ENCODE assay signal across 5 worm cellular contexts in genomic region chrIII:6419409-6419944, ce11.
A peak's percentile ranks its signal among the peaks of the same experiment; 100 is the strongest.
TF ChIP-seq lines count a peak whose summit lies in the region.

Gene atgl-1, minus strand, starts transcription at chrIII:6419459.

TF ChIP-seq in whole organism, L1 larva, 84 proteins besides CTCF, POLR2A, EP300 and RAD21:
- TF ChIP-seq blmp-1 (tag; optimal IDR thresholded peaks at IDR 0.05; lab: Kevin White, UChicago) = peak; percentile 46
- no peak for TF ChIP-seq snu-23 (GFP tag; optimal IDR thresholded peaks at IDR 0.05; lab: Kevin White, UChicago)
- peak; percentile 84 for TF ChIP-seq nhr-85 (tag; lab: Kevin White, UChicago)
- peak; percentile 62 for TF ChIP-seq lin-14 (GFP tag; optimal IDR thresholded peaks at IDR 0.05; lab: Kevin White, UChicago)
- peak; percentile 3 for TF ChIP-seq nhr-20 (tag; optimal IDR thresholded peaks at IDR 0.05; lab: Kevin White, UChicago)
- TF ChIP-seq ceh-90 (tag; optimal IDR thresholded peaks at IDR 0.05; lab: Kevin White, UChicago) = no peak
- TF ChIP-seq efl-1 (optimal IDR thresholded peaks at IDR 0.05; lab: Kevin White, UChicago) = no peak
- peak in 1 of 2 experiments; percentile 51 for TF ChIP-seq efl-1 (GFP tag; optimal IDR thresholded peaks at IDR 0.05 in 1 of 2; lab: Kevin White, UChicago)
- peak in 1 of 6 experiments; percentile 18 for TF ChIP-seq elt-3 (tag; optimal IDR thresholded peaks at IDR 0.05; lab: Kevin White, UChicago)
- peak; percentile 37 for TF ChIP-seq nhr-71 (tag; optimal IDR thresholded peaks at IDR 0.05; lab: Kevin White, UChicago)

TF ChIP-seq in whole organism, L2 larva, 48 proteins besides CTCF, POLR2A, EP300 and RAD21:
- TF ChIP-seq zag-1 (tag; optimal IDR thresholded peaks at IDR 0.05; lab: Kevin White, UChicago) (no peak), sma-9 (GFP tag; optimal IDR thresholded peaks at IDR 0.05; lab: Kevin White, UChicago) (no peak), sma-9 (tag; optimal IDR thresholded peaks at IDR 0.05; lab: Kevin White, UChicago) (no peak), nhr-21 (tag; optimal IDR thresholded peaks at IDR 0.05; lab: Kevin White, UChicago) (peak; percentile 11), R02D3.7 (tag; optimal IDR thresholded peaks at IDR 0.05; lab: Kevin White, UChicago) (no peak), sem-4 (tag; optimal IDR thresholded peaks at IDR 0.05; lab: Kevin White, UChicago) (no peak), lsy-2 (tag; optimal IDR thresholded peaks at IDR 0.05; lab: Kevin White, UChicago) (no peak), fos-1 (tag; optimal IDR thresholded peaks at IDR 0.05; lab: Kevin White, UChicago) (peak; percentile 17), mdl-1 (tag; optimal IDR thresholded peaks at IDR 0.05; lab: Kevin White, UChicago) (peak in 1 of 2 experiments; percentile 19), sma-3 (GFP tag; optimal IDR thresholded peaks at IDR 0.05; lab: Kevin White, UChicago) (no peak), blmp-1 (tag; optimal IDR thresholded peaks at IDR 0.05; lab: Kevin White, UChicago; ENCODE audit: insufficient read depth) (no peak), egl-27 (tag; optimal IDR thresholded peaks at IDR 0.05; lab: Kevin White, UChicago) (no peak), nhr-25 (tag; optimal IDR thresholded peaks at IDR 0.05; lab: Kevin White, UChicago) (peak; percentile 24), crh-2 (tag; optimal IDR thresholded peaks at IDR 0.05; lab: Kevin White, UChicago) (peak; percentile 4), ama-1 (optimal IDR thresholded peaks at IDR 0.05; lab: Kevin White, UChicago) (peak; percentile 48)
TF ChIP-seq in whole organism, L2 larva: peak in this region for 6.

TF ChIP-seq in whole organism, L3 larva, 47 proteins besides CTCF, POLR2A, EP300 and RAD21:
- peak; percentile 17 for TF ChIP-seq ama-1 (optimal IDR thresholded peaks at IDR 0.05; lab: Kevin White, UChicago)
- no peak for TF ChIP-seq ceh-16 (tag; optimal IDR thresholded peaks at IDR 0.05; lab: Kevin White, UChicago)
- TF ChIP-seq pqm-1 (tag; optimal IDR thresholded peaks at IDR 0.05; lab: Kevin White, UChicago) = no peak
- no peak for TF ChIP-seq ZK546.5 (tag; optimal IDR thresholded peaks at IDR 0.05; lab: Kevin White, UChicago)
- TF ChIP-seq nhr-25 (tag; optimal IDR thresholded peaks at IDR 0.05; lab: Kevin White, UChicago) = peak; percentile 24

TF ChIP-seq in whole organism, L4 larva, 104 proteins besides CTCF, POLR2A, EP300 and RAD21 (continues in another document):
- TF ChIP-seq nhr-11 (tag; optimal IDR thresholded peaks at IDR 0.05; lab: Kevin White, UChicago) (no peak), dmd-8 (GFP tag; IDR thresholded peaks at IDR 0.05; lab: Robert Waterston, UW) (no peak), R02D3.7 (tag; optimal IDR thresholded peaks at IDR 0.05; lab: Kevin White, UChicago) (no peak), snpc-1.2 (GFP tag; IDR thresholded peaks at IDR 0.05; lab: Robert Waterston, UW) (no peak), dmd-6 (GFP tag; IDR thresholded peaks at IDR 0.05; lab: Robert Waterston, UW) (peak; percentile 32; the same call in 1 of the 2 replicates), mdl-1 (tag; optimal IDR thresholded peaks at IDR 0.05; lab: Kevin White, UChicago) (peak in 1 of 2 experiments; percentile 38), zip-2 (tag; optimal IDR thresholded peaks at IDR 0.05; lab: Kevin White, UChicago) (no peak), unc-39 (tag; optimal IDR thresholded peaks at IDR 0.05; lab: Kevin White, UChicago) (no peak), vab-7 (GFP tag; IDR thresholded peaks at IDR 0.05; lab: Robert Waterston, UW) (no peak), lin-38 (GFP tag; IDR thresholded peaks at IDR 0.05; lab: Robert Waterston, UW) (no peak), dpl-1 (GFP tag; optimal IDR thresholded peaks at IDR 0.05; lab: Kevin White, UChicago) (no peak), F37D6.2 (tag; optimal IDR thresholded peaks at IDR 0.05; lab: Kevin White, UChicago) (no peak), lin-1 (GFP tag; IDR thresholded peaks at IDR 0.05; lab: Robert Waterston, UW) (no peak), hlh-30 (tag; optimal IDR thresholded peaks at IDR 0.05; lab: Kevin White, UChicago; ENCODE audit: insufficient read depth) (peak; percentile 43), unc-62 (GFP tag; optimal IDR thresholded peaks at IDR 0.05 in 1 of 2; lab: Kevin White, UChicago) (no peak), unc-62 (tag; optimal IDR thresholded peaks at IDR 0.05; lab: Kevin White, UChicago) (no peak), Y75B8A.6 (GFP tag; IDR thresholded peaks at IDR 0.05; lab: Robert Waterston, UW) (no peak), gei-8 (GFP tag; optimal IDR thresholded peaks at IDR 0.05; lab: Kevin White, UChicago) (no peak), ceh-62 (tag; optimal IDR thresholded peaks at IDR 0.05; lab: Kevin White, UChicago) (no peak), cey-2 (tag; optimal IDR thresholded peaks at IDR 0.05; lab: Kevin White, UChicago; ENCODE audit: borderline replicate concordance, insufficient read depth) (no peak), egl-43 (GFP tag; IDR thresholded peaks at IDR 0.05; lab: Robert Waterston, UW) (no peak), sdz-12 (GFP tag; optimal IDR thresholded peaks at IDR 0.05; lab: Kevin White, UChicago) (no peak), nhr-41 (GFP tag; IDR thresholded peaks at IDR 0.05; lab: Robert Waterston, UW) (no peak), skn-1 (tag; optimal IDR thresholded peaks at IDR 0.05; lab: Kevin White, UChicago) (no peak), snpc-4 (tag; optimal IDR thresholded peaks at IDR 0.05; lab: Kevin White, UChicago) (no peak), T20F7.1 (GFP tag; optimal IDR thresholded peaks at IDR 0.05; lab: Kevin White, UChicago) (no peak), zag-1 (tag; optimal IDR thresholded peaks at IDR 0.05; lab: Kevin White, UChicago) (no peak), zip-11 (GFP tag; IDR thresholded peaks at IDR 0.05; lab: Robert Waterston, UW) (no peak), F49E8.2 (tag; optimal IDR thresholded peaks at IDR 0.05; lab: Kevin White, UChicago; ENCODE audit: borderline replicate concordance) (no peak), spr-1 (tag; optimal IDR thresholded peaks at IDR 0.05; lab: Kevin White, UChicago) (no peak), dve-1 (tag; optimal IDR thresholded peaks at IDR 0.05; lab: Kevin White, UChicago; ENCODE audit: insufficient read depth) (peak; percentile 1), lin-15B (tag; optimal IDR thresholded peaks at IDR 0.05; lab: Kevin White, UChicago) (no peak), lir-3 (tag; optimal IDR thresholded peaks at IDR 0.05; lab: Kevin White, UChicago) (no peak), ceh-32 (tag; optimal IDR thresholded peaks at IDR 0.05; lab: Kevin White, UChicago; ENCODE audit: poor library complexity) (no peak)

TF ChIP-seq in whole organism, young adult, 124 proteins besides CTCF, POLR2A, EP300 and RAD21:
- TF ChIP-seq rec-8 (tag; optimal IDR thresholded peaks at IDR 0.05; lab: Kevin White, UChicago) (no peak), Y67H2A.10 (GFP tag; conservative IDR thresholded peaks at IDR 0.05; lab: Robert Waterston, UW) (no peak), hmg-20 (GFP tag; IDR thresholded peaks at IDR 0.05; lab: Robert Waterston, UW) (no peak), athp-1 (tag; optimal IDR thresholded peaks at IDR 0.05; lab: Kevin White, UChicago) (no peak), hrde-1 (tag; optimal IDR thresholded peaks at IDR 0.05; lab: Kevin White, UChicago; ENCODE audit: borderline replicate concordance) (no peak), dox-1 (GFP tag; IDR thresholded peaks at IDR 0.05; lab: Robert Waterston, UW) (no peak), ztf-3 (GFP tag; optimal IDR thresholded peaks at IDR 0.05; lab: Kevin White, UChicago) (no peak), snpc-4 (GFP tag; optimal IDR thresholded peaks at IDR 0.05; lab: Kevin White, UChicago) (no peak), snpc-4 (tag; optimal IDR thresholded peaks at IDR 0.05; lab: Kevin White, UChicago) (no peak), Y79H2A.3 (GFP tag; conservative IDR thresholded peaks at IDR 0.05; lab: Robert Waterston, UW) (no peak), nhr-80 (tag; optimal IDR thresholded peaks at IDR 0.05; lab: Kevin White, UChicago) (peak; percentile 12), B0019.2 (GFP tag; conservative IDR thresholded peaks at IDR 0.05; lab: Robert Waterston, UW) (no peak), lin-26 (GFP tag; IDR thresholded peaks at IDR 0.05; lab: Robert Waterston, UW) (0 out of 2 replicates have a peak, but pooled peaks have one; percentile 23), ceh-27 (GFP tag; optimal IDR thresholded peaks at IDR 0.05; lab: Kevin White, UChicago) (no peak), madf-10 (tag; optimal IDR thresholded peaks at IDR 0.05; lab: Kevin White, UChicago) (no peak)
